Fruit fly (Drosophila melanogaster) whole organism, pupa: Measurements from ENCODE around the gene mdy.

Experiments used
- CG34367 ChIP-seq: fragments of 200-800 bp; sonication (Bioruptor generic); optimal IDR thresholded peaks from 2 replicates; lab custom pipeline; 2018; ENCODE audit warnings: missing biosample characterization, mild to moderate bottlenecking, missing genetic modification characterization
- D1 ChIP-seq: fragments of 200-800 bp; sonication (Bioruptor generic); optimal IDR thresholded peaks from 2 replicates; lab custom pipeline; 2018; ENCODE audit warnings: missing biosample characterization, mild to moderate bottlenecking, missing genetic modification characterization, moderate library complexity
- EcR ChIP-seq: fragments of 200-800 bp; sonication (Bioruptor generic); optimal IDR thresholded peaks from 3 replicates; lab custom pipeline; 2019; ENCODE audit warnings: missing biosample characterization, missing genetic modification characterization, mild to moderate bottlenecking, moderate library complexity, missing genetic modification reagents

DNA sequence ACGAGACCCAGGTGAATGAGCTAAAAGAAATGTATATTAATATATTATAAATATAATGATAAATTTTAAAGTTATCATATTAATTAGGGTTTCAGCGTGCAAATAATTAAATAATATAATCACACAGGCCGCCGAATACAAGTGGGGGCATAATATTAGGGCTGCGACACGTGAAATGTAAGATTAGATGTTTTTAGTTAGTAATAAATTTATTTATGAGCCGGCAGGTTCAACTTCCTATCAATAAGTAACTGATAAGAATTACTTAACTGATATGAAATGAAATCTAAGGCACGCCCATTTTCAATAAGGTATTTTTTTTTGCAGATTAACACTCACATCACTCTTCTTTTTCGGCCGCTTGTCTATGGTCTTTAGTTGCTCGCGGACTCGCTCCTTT, 26.6 kb upstream of the mdy start:
- TF ChIP-seq D1 (tag; lab: Kevin White, UChicago) (no peak), EcR (GFP tag; lab: Kevin White, UChicago) (no peak), CG34367 (tag; lab: Kevin White, UChicago) (no peak)
